Worm (Caenorhabditis elegans) whole organism, midembryonic: ENCODE results near the gene Y47D7A.17.

ENCODE experiments used
- T22C8.4 ChIP-seq: fragments of 200-800 bp; sonication (Bioruptor generic); IDR thresholded peaks from 2 replicates; pipeline ENCODE4 v1.3.6; 2022; ENCODE audit warnings: missing genetic modification characterization, missing compliant biosample characterization
- cog-1 ChIP-seq: sonication (generic microtip); optimal IDR thresholded peaks from 2 replicates; lab custom pipeline; 2016; ENCODE audit warnings: missing genetic modification characterization, missing compliant biosample characterization
- flt-1 ChIP-seq: fragments of 200-800 bp; sonication (Bioruptor generic); IDR thresholded peaks from 2 replicates; pipeline ENCODE4 v1.3.6; 2022; ENCODE audit warnings: missing genetic modification characterization, missing compliant biosample characterization
- klf-2 ChIP-seq: fragments of 200-800 bp; sonication (Bioruptor generic); conservative IDR thresholded peaks from 2 replicates; pipeline ENCODE4 v1.3.6; 2022; ENCODE audit warnings: missing genetic modification reagents, missing genetic modification characterization, missing compliant biosample characterization
- ref-1 ChIP-seq: fragments of 200-800 bp; sonication (Bioruptor generic); conservative IDR thresholded peaks from 2 replicates; pipeline ENCODE4 v1.3.6; 2022; ENCODE audit warnings: missing genetic modification reagents, missing genetic modification characterization, missing compliant biosample characterization
- ztf-23 ChIP-seq: fragments of 200-800 bp; sonication (Bioruptor generic); IDR thresholded peaks from 2 replicates; pipeline ENCODE4 v1.3.6; 2022; ENCODE audit warnings: missing genetic modification reagents, missing genetic modification characterization, missing compliant biosample characterization

DNA sequence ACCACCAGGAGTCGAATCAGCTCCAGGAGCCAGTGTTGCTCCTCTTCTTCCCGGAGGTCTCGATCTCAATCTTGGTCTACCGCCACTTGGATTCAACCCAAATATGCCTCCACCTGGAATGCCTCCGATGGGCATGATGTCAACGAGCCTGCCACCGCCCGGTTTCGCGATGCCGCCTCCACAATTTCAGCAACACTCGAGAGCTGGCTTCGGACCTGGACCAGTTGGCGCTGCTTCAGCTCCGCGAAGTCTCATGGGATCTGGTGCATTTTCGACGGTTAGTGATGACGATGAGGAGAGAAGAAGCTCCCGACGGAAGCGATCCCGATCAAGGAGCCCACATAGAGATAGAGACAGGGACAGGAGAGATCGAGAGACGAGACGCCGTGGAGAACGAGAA, 38.6 kb downstream of the Y47D7A.17 start:
- TF ChIP-seq cog-1 (tag; lab: Kevin White, UChicago) (no peak), flt-1 (no peak), ztf-23 (GFP tag; lab: Robert Waterston, UW) (no peak), klf-2 (no peak), T22C8.4 (GFP tag; lab: Robert Waterston, UW) (no peak), ref-1 (GFP tag; lab: Robert Waterston, UW) (no peak)
